Comparison of ENCODE assay signal across 3 worm cellular contexts in the genomic region with DNA sequence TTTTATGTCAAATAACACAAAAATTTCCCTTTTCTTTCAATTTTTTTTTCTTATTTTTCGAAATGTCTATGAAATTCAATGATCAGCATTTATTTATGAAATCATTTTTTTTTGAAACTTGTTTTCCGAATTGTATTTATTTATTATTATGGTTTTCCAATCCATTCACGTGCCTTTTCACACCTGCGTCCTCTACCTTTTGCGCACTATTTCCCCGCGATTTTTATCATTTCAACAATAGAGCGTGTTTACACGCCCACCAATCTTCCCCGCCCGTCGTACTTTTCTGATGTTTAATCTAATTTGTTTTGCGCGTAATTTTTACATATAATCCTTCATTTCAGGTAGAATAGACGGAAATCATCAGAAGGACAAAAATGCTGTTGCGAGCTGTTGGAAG.
TF ChIP-seq lines count a peak whose summit lies in the region.

A gene (plus strand): TSS at position 345 of the 400 bp plus-strand sequence.

TF ChIP-seq in whole organism, L1 larva, 84 proteins besides CTCF, POLR2A, EP300 and RAD21 (continued from another document):
- TF ChIP-seq blmp-1 (tag; optimal IDR thresholded peaks at IDR 0.05; lab: Kevin White, UChicago) (peak; percentile 66), aly-2 (tag; optimal IDR thresholded peaks at IDR 0.05; lab: Kevin White, UChicago) (no peak), F16B12.6 (tag; optimal IDR thresholded peaks at IDR 0.05; lab: Kevin White, UChicago) (no peak), irx-1 (tag; optimal IDR thresholded peaks at IDR 0.05; lab: Kevin White, UChicago) (no peak), hpl-2 (GFP tag; optimal IDR thresholded peaks at IDR 0.05; lab: Kevin White, UChicago) (no peak), elt-3 (tag; optimal IDR thresholded peaks at IDR 0.05; lab: Kevin White, UChicago) (peak in 1 of 6 experiments; percentile 77), nhr-77 (tag; optimal IDR thresholded peaks at IDR 0.05; lab: Kevin White, UChicago) (no peak), nhr-19 (GFP tag; conservative IDR thresholded peaks at IDR 0.05; lab: Robert Waterston, UW) (no peak), efl-3 (GFP tag; optimal IDR thresholded peaks at IDR 0.05; lab: Kevin White, UChicago) (no peak), nhr-90 (tag; optimal IDR thresholded peaks at IDR 0.05; lab: Kevin White, UChicago; ENCODE audit: poor library complexity) (peak; percentile 18), nhr-71 (tag; optimal IDR thresholded peaks at IDR 0.05; lab: Kevin White, UChicago) (peak; percentile 41), tlp-1 (tag; optimal IDR thresholded peaks at IDR 0.05; lab: Kevin White, UChicago) (no peak), mdl-1 (tag; optimal IDR thresholded peaks at IDR 0.05; lab: Kevin White, UChicago) (peak in 1 of 2 experiments; percentile 84), swsn-7 (tag; optimal IDR thresholded peaks at IDR 0.05; lab: Kevin White, UChicago) (peak; percentile 2), lin-35 (GFP tag; optimal IDR thresholded peaks at IDR 0.05; lab: Kevin White, UChicago) (peak in 1 of 2 experiments; percentile 71), efl-1 (optimal IDR thresholded peaks at IDR 0.05; lab: Kevin White, UChicago) (peak; percentile 28 to 32), efl-1 (GFP tag; optimal IDR thresholded peaks at IDR 0.05 in 1 of 2; lab: Kevin White, UChicago) (peak in 1 of 2 experiments; percentile 25), mep-1 (tag; optimal IDR thresholded peaks at IDR 0.05; lab: Kevin White, UChicago) (peak; percentile 51), dsc-1 (tag; optimal IDR thresholded peaks at IDR 0.05; lab: Kevin White, UChicago) (no peak), skn-1 (tag; optimal IDR thresholded peaks at IDR 0.05; lab: Kevin White, UChicago) (no peak), nhr-20 (tag; optimal IDR thresholded peaks at IDR 0.05; lab: Kevin White, UChicago) (peak; percentile 54), tbx-2 (tag; optimal IDR thresholded peaks at IDR 0.05; lab: Kevin White, UChicago) (peak; percentile 29), sptf-1 (tag; optimal IDR thresholded peaks at IDR 0.05; lab: Kevin White, UChicago) (no peak), hlh-17 (GFP tag; optimal IDR thresholded peaks at IDR 0.05; lab: Kevin White, UChicago; ENCODE audit: borderline replicate concordance) (no peak), nhr-76 (tag; optimal IDR thresholded peaks at IDR 0.05; lab: Kevin White, UChicago) (no peak)

TF ChIP-seq in whole organism, L2 larva, 48 proteins besides CTCF, POLR2A, EP300 and RAD21 (continued from another document):
- TF ChIP-seq gmeb-1 (tag; optimal IDR thresholded peaks at IDR 0.05; lab: Kevin White, UChicago) (no peak), F13H6.1 (tag; optimal IDR thresholded peaks at IDR 0.05; lab: Kevin White, UChicago) (no peak), nhr-6 (tag; optimal IDR thresholded peaks at IDR 0.05; lab: Kevin White, UChicago) (no peak), nhr-237 (tag; optimal IDR thresholded peaks at IDR 0.05; lab: Kevin White, UChicago) (no peak), Y55F3AM.14 (GFP tag; optimal IDR thresholded peaks at IDR 0.05; lab: Kevin White, UChicago) (no peak), nhr-10 (tag; optimal IDR thresholded peaks at IDR 0.05; lab: Kevin White, UChicago) (no peak), alr-1 (tag; optimal IDR thresholded peaks at IDR 0.05; lab: Kevin White, UChicago) (no peak), sem-4 (tag; optimal IDR thresholded peaks at IDR 0.05; lab: Kevin White, UChicago) (no peak), lin-39 (tag; optimal IDR thresholded peaks at IDR 0.05; lab: Kevin White, UChicago) (no peak), ztf-1 (GFP tag; conservative IDR thresholded peaks at IDR 0.05; lab: Robert Waterston, UW) (no peak), lin-13 (GFP tag; optimal IDR thresholded peaks at IDR 0.05; lab: Kevin White, UChicago) (no peak), lsy-2 (tag; optimal IDR thresholded peaks at IDR 0.05; lab: Kevin White, UChicago) (no peak), C34F6.9 (tag; optimal IDR thresholded peaks at IDR 0.05; lab: Kevin White, UChicago) (peak; percentile 27), lin-11 (tag; optimal IDR thresholded peaks at IDR 0.05; lab: Kevin White, UChicago) (no peak), nhr-12 (tag; optimal IDR thresholded peaks at IDR 0.05; lab: Kevin White, UChicago) (no peak), nhr-77 (tag; optimal IDR thresholded peaks at IDR 0.05; lab: Kevin White, UChicago) (no peak), elt-1 (tag; optimal IDR thresholded peaks at IDR 0.05; lab: Kevin White, UChicago) (no peak), skn-1 (tag; optimal IDR thresholded peaks at IDR 0.05; lab: Kevin White, UChicago) (no peak), sma-9 (GFP tag; optimal IDR thresholded peaks at IDR 0.05; lab: Kevin White, UChicago) (no peak), sma-9 (tag; optimal IDR thresholded peaks at IDR 0.05; lab: Kevin White, UChicago) (no peak), egl-27 (tag; optimal IDR thresholded peaks at IDR 0.05; lab: Kevin White, UChicago) (no peak)

TF ChIP-seq in whole organism, L4 larva, 104 proteins besides CTCF, POLR2A, EP300 and RAD21 (continued from another document):
- TF ChIP-seq skn-1 (tag; optimal IDR thresholded peaks at IDR 0.05; lab: Kevin White, UChicago) (no peak), zip-11 (GFP tag; IDR thresholded peaks at IDR 0.05; lab: Robert Waterston, UW) (no peak), nhr-237 (tag; optimal IDR thresholded peaks at IDR 0.05; lab: Kevin White, UChicago) (no peak), pha-4 (GFP tag; IDR thresholded peaks at IDR 0.05; lab: Robert Waterston, UW) (no peak), pha-4 (tag; optimal IDR thresholded peaks at IDR 0.05; lab: Kevin White, UChicago) (peak; percentile 42), daf-12 (tag; optimal IDR thresholded peaks at IDR 0.05; lab: Kevin White, UChicago) (no peak), ztf-7 (tag; optimal IDR thresholded peaks at IDR 0.05; lab: Kevin White, UChicago) (no peak), ceh-44 (GFP tag; IDR thresholded peaks at IDR 0.05; lab: Robert Waterston, UW) (no peak), lin-1 (GFP tag; IDR thresholded peaks at IDR 0.05; lab: Robert Waterston, UW) (no peak), unc-130 (GFP tag; optimal IDR thresholded peaks at IDR 0.05; lab: Kevin White, UChicago) (no peak), fkh-10 (GFP tag; optimal IDR thresholded peaks at IDR 0.05; lab: Kevin White, UChicago) (no peak), nhr-111 (GFP tag; optimal IDR thresholded peaks at IDR 0.05; lab: Kevin White, UChicago) (no peak), daf-19 (GFP tag; conservative IDR thresholded peaks at IDR 0.05; lab: Robert Waterston, UW) (no peak), R02D3.7 (tag; optimal IDR thresholded peaks at IDR 0.05; lab: Kevin White, UChicago) (no peak), Y48G9A.11 (GFP tag; IDR thresholded peaks at IDR 0.05; lab: Robert Waterston, UW) (no peak), pqm-1 (tag; optimal IDR thresholded peaks at IDR 0.05; lab: Kevin White, UChicago) (no peak), unc-39 (tag; optimal IDR thresholded peaks at IDR 0.05; lab: Kevin White, UChicago) (no peak), dmd-8 (GFP tag; IDR thresholded peaks at IDR 0.05; lab: Robert Waterston, UW) (no peak), dmd-9 (GFP tag; IDR thresholded peaks at IDR 0.05; lab: Robert Waterston, UW) (no peak), nhr-76 (tag; optimal IDR thresholded peaks at IDR 0.05; lab: Kevin White, UChicago) (no peak), ceh-62 (tag; optimal IDR thresholded peaks at IDR 0.05; lab: Kevin White, UChicago) (no peak), lin-38 (GFP tag; IDR thresholded peaks at IDR 0.05; lab: Robert Waterston, UW) (peak; percentile 41), hlh-30 (tag; optimal IDR thresholded peaks at IDR 0.05; lab: Kevin White, UChicago; ENCODE audit: insufficient read depth) (peak; percentile 87), daf-16 (GFP tag; optimal IDR thresholded peaks at IDR 0.05; lab: Kevin White, UChicago) (peak in 1 of 2 experiments; percentile 28), daf-16 (tag; optimal IDR thresholded peaks at IDR 0.05; lab: Kevin White, UChicago) (peak; percentile 96), mxl-2 (GFP tag; conservative IDR thresholded peaks at IDR 0.05; lab: Robert Waterston, UW) (no peak)
